Worm (Caenorhabditis elegans) whole organism, early embryonic: ENCODE data around the gene Y104H12D.2.
A peak's percentile ranks its signal among the peaks of the same experiment; 100 is the strongest.
"Not testable (repeated sequence)": the region's sequence is repeated elsewhere in the genome, so short reads cannot be mapped to it uniquely, and the experiment has no call there.

ENCODE experiments used
- B0310.2 ChIP-seq: sonication (generic microtip); optimal IDR thresholded peaks from 2 replicates; lab custom pipeline; 2016; ENCODE audit warnings: mild to moderate bottlenecking, missing genetic modification characterization, missing compliant biosample characterization
- F13C5.2 ChIP-seq: sonication (generic microtip); optimal IDR thresholded peaks from 2 replicates; lab custom pipeline; 2017; ENCODE audit warnings: mild to moderate bottlenecking, missing genetic modification characterization, inconsistent platforms, missing compliant biosample characterization
- aly-1 ChIP-seq: sonication (generic microtip); optimal IDR thresholded peaks from 2 replicates; lab custom pipeline; 2016; ENCODE audit warnings: missing genetic modification characterization, missing compliant biosample characterization
- ama-1 ChIP-seq: fragments of 150-350 bp; optimal IDR thresholded peaks from 2 replicates; lab custom pipeline; 2014
- ceh-13 ChIP-seq: fragments of 200-800 bp; sonication (Bioruptor generic); optimal IDR thresholded peaks from 2 replicates; lab custom pipeline; 2018; ENCODE audit warnings: mild to moderate bottlenecking, missing genetic modification characterization, missing compliant biosample characterization
- ceh-36 ChIP-seq: sonication (generic microtip); optimal IDR thresholded peaks from 2 replicates; lab custom pipeline; 2016; ENCODE audit warnings: missing genetic modification characterization, inconsistent platforms, missing compliant biosample characterization
- ets-7 ChIP-seq: sonication (generic microtip); optimal IDR thresholded peaks from 2 replicates; lab custom pipeline; 2016; ENCODE audit warnings: missing genotype, missing genetic modification characterization, missing compliant biosample characterization
- flt-1 ChIP-seq: fragments of 200-800 bp; sonication (Bioruptor generic); IDR thresholded peaks from 2 replicates; pipeline ENCODE4 v1.3.6; 2022; ENCODE audit warnings: missing genetic modification characterization, missing compliant biosample characterization
- hmbx-1 ChIP-seq: sonication (generic microtip); optimal IDR thresholded peaks from 2 replicates; lab custom pipeline; 2016; ENCODE audit warnings: mild to moderate bottlenecking, missing genetic modification characterization, missing compliant biosample characterization
- hmg-4 ChIP-seq: fragments of 200-800 bp; sonication (Bioruptor generic); optimal IDR thresholded peaks from 2 replicates; lab custom pipeline; 2018; ENCODE audit warnings: mild to moderate bottlenecking, missing genetic modification characterization, missing compliant biosample characterization
- hnd-1 ChIP-seq: sonication (generic microtip); optimal IDR thresholded peaks from 2 replicates; lab custom pipeline; 2016; ENCODE audit warnings: missing genetic modification characterization, missing compliant biosample characterization
- pes-1 ChIP-seq: fragments of 200-800 bp; sonication (Bioruptor generic); IDR thresholded peaks from 2 replicates; pipeline ENCODE4 v1.3.6; 2022; ENCODE audit warnings: missing genetic modification reagents, missing genetic modification characterization, missing compliant biosample characterization
- scrt-1 ChIP-seq: fragments of 200-800 bp; sonication (Bioruptor generic); IDR thresholded peaks from 2 replicates; pipeline ENCODE4 v1.3.6; 2022; ENCODE audit warnings: missing genetic modification characterization, missing compliant biosample characterization
- sea-1 ChIP-seq: fragments of 200-800 bp; sonication (Bioruptor generic); conservative IDR thresholded peaks from 2 replicates; pipeline ENCODE4 v1.3.6; 2022; ENCODE audit warnings: missing genetic modification characterization, missing compliant biosample characterization
- tbx-11 ChIP-seq: fragments of 200-800 bp; sonication (Bioruptor generic); IDR thresholded peaks from 2 replicates; pipeline ENCODE4 v1.3.6; 2022; ENCODE audit warnings: missing genetic modification characterization, missing compliant biosample characterization
- tbx-37 ChIP-seq: fragments of 200-800 bp; sonication (Bioruptor generic); conservative IDR thresholded peaks from 2 replicates; pipeline ENCODE4 v1.3.6; 2022; ENCODE audit warnings: missing genetic modification reagents, missing genetic modification characterization, missing compliant biosample characterization
- tra-4 ChIP-seq: sonication (generic microtip); optimal IDR thresholded peaks from 2 replicates; lab custom pipeline; 2017; ENCODE audit warnings: missing genetic modification characterization, missing compliant biosample characterization

Gene Y104H12D.2

ce11 chrIV:1163126-1163525 lies 14.7 kb upstream of the Y104H12D.2 start, which contains the start of gene C50A2.7:
Gene C50A2.7, plus strand, starts transcription at chrIV:1163426.
- TF ChIP-seq ceh-13 (GFP tag; lab: Kevin White, UChicago) (no peak), sea-1 (no peak), aly-1 (tag; lab: Kevin White, UChicago) (no peak), tbx-11 (GFP tag; lab: Robert Waterston, UW) (no peak), ceh-36 (no peak), hnd-1 (no peak), tra-4 (tag; lab: Kevin White, UChicago) (no peak), tbx-37 (GFP tag; lab: Robert Waterston, UW) (no peak), hmg-4 (GFP tag; lab: Kevin White, UChicago) (no peak)

ce11 chrIV:1167352-1167751 lies 10.5 kb upstream of the Y104H12D.2 start:
- TF ChIP-seq hmg-4 (GFP tag; lab: Kevin White, UChicago) (no peak), pes-1 (GFP tag; lab: Robert Waterston, UW) (no peak), B0310.2 (tag; lab: Kevin White, UChicago) (no peak), tbx-37 (GFP tag; lab: Robert Waterston, UW) (no peak), tbx-11 (GFP tag; lab: Robert Waterston, UW) (no peak), flt-1 (GFP tag; lab: Robert Waterston, UW) (no peak), aly-1 (tag; lab: Kevin White, UChicago) (no peak), sea-1 (no peak), ets-7 (tag; lab: Kevin White, UChicago) (no peak), F13C5.2 (no peak), ama-1 (no peak), hmbx-1 (tag; lab: Kevin White, UChicago) (no peak), hnd-1 (no peak)

- no peak for TF ChIP-seq tbx-11 (GFP tag; lab: Robert Waterston, UW)
- no peak for TF ChIP-seq hnd-1
- TF ChIP-seq scrt-1 (GFP tag; lab: Robert Waterston, UW), result no peak
- peak; percentile 36 for TF ChIP-seq F13C5.2
Observed at ce11 chrIV:1168311-1168965, 9.4 kb upstream of the Y104H12D.2 start.

DNA sequence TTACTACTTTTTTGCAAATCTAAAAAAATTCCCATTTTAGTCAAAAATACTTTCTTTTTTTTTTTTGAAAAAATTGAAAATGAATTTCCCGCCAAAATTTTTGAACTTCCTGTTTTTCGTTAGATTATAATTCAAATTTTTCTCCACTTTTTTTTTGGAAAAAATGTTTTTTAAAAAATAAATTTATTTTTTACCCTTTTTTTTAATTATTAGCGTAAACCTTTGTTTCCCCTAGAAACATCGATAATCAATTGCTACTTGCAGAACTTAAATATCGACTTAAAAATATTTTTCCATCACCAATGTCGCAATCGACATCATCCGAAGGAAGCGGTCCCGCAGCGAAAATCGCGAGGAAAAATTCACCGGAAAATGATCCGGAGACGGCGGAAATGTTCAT lies 7.4 kb upstream of the Y104H12D.2 start, which contains the start of gene cec-2:
cec-2 (plus strand) TSS at position 301 of the 400 bp plus-strand sequence.
- TF ChIP-seq F13C5.2 (no peak), ama-1 (no peak), hnd-1 (no peak), hmg-4 (GFP tag; lab: Kevin White, UChicago) (no peak), ceh-36 (no peak), aly-1 (tag; lab: Kevin White, UChicago) (no peak)

ce11 chrIV:1174411-1174810 lies 3.4 kb upstream of the Y104H12D.2 start:
- TF ChIP-seq aly-1 (tag; lab: Kevin White, UChicago) (no peak), B0310.2 (tag; lab: Kevin White, UChicago) (no peak), pes-1 (GFP tag; lab: Robert Waterston, UW) (no peak), ceh-13 (GFP tag; lab: Kevin White, UChicago) (no peak), tbx-37 (GFP tag; lab: Robert Waterston, UW) (no peak)

ce11 chrIV:1176613-1177012 lies 1.2 kb upstream of the Y104H12D.2 start:
- TF ChIP-seq flt-1 (GFP tag; lab: Robert Waterston, UW) (no peak), hmg-4 (GFP tag; lab: Kevin White, UChicago) (no peak), tbx-37 (GFP tag; lab: Robert Waterston, UW) (no peak), aly-1 (tag; lab: Kevin White, UChicago) (no peak), B0310.2 (tag; lab: Kevin White, UChicago) (no peak), ceh-13 (GFP tag; lab: Kevin White, UChicago) (no peak), sea-1 (no peak), hnd-1 (no peak), pes-1 (GFP tag; lab: Robert Waterston, UW) (no peak), tra-4 (tag; lab: Kevin White, UChicago) (no peak), tbx-11 (GFP tag; lab: Robert Waterston, UW) (no peak), hmbx-1 (tag; lab: Kevin White, UChicago) (no peak), scrt-1 (GFP tag; lab: Robert Waterston, UW) (no peak), ets-7 (tag; lab: Kevin White, UChicago) (no peak), ama-1 (no peak), ceh-36 (no peak), F13C5.2 (no peak)

- not testable (repeated sequence) for TF ChIP-seq hmbx-1 (tag; lab: Kevin White, UChicago); flt-1 (GFP tag; lab: Robert Waterston, UW); tbx-37 (GFP tag; lab: Robert Waterston, UW)
Observed at ce11 chrIV:1182292-1182691, 4.5 kb downstream of the Y104H12D.2 start, which contains the start of gene rmif-2. Gene rmif-2, plus strand, starts transcription at chrIV:1182592.

DNA sequence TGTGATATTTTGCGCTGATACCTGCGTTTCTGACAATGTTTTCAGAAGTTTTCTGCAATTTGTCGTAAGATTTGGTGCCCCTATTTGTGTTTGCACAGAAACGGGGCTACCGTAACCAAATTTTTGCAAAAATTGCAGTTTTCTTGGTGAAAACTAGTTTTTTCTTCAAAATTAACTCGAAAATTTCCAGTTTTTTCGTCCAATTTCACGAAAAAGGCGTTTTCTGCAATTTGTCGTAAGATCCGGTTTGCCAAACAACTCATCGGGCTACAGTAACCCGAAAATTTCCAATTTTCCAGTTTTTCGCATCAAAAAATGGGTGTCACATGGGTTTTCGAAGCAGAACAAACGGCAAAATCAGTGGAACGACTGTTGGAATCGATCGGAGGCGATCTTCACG lies 9.7 kb downstream of the Y104H12D.2 start, which contains the start of gene mdt-20:
mdt-20 (plus strand) TSS at position 301 of the 400 bp plus-strand sequence.
- not testable (repeated sequence) for TF ChIP-seq ceh-13 (GFP tag; lab: Kevin White, UChicago); tbx-37 (GFP tag; lab: Robert Waterston, UW); hmbx-1 (tag; lab: Kevin White, UChicago)
